Worm (Caenorhabditis elegans): ENCODE measurements around the gene F10D2.16.

Gene F10D2.16

ce11 chrV:7132248-7132647, 1.8 kb upstream of the F10D2.16 start, which contains the start of gene sre-10:
TSS of gene sre-10 (plus strand) at chrV:7132548.
- TF ChIP-seq snpc-4 (tag; optimal IDR thresholded peaks at IDR 0.05) (no peak), nhr-21 (tag; optimal IDR thresholded peaks at IDR 0.05) (no peak), ceh-82 (tag; optimal IDR thresholded peaks at IDR 0.05) (no peak), mab-5 (tag; optimal IDR thresholded peaks at IDR 0.05) (no peak), lin-11 (tag; optimal IDR thresholded peaks at IDR 0.05) (no peak), skn-1 (tag; optimal IDR thresholded peaks at IDR 0.05) (no peak), elt-1 (tag; optimal IDR thresholded peaks at IDR 0.05) (no peak), unc-55 (GFP tag; optimal IDR thresholded peaks at IDR 0.05) (no peak), ama-1 (optimal IDR thresholded peaks at IDR 0.05) (no peak), ztf-11 (tag; optimal IDR thresholded peaks at IDR 0.05) (no peak), mbf-1 (tag; optimal IDR thresholded peaks at IDR 0.05) (no peak), nhr-77 (tag; optimal IDR thresholded peaks at IDR 0.05) (no peak), nhr-237 (tag; optimal IDR thresholded peaks at IDR 0.05) (no peak), lsy-2 (tag; optimal IDR thresholded peaks at IDR 0.05) (no peak), ztf-1 (GFP tag; conservative IDR thresholded peaks at IDR 0.05) (no peak), sma-3 (GFP tag; optimal IDR thresholded peaks at IDR 0.05) (no peak), ceh-16 (tag; optimal IDR thresholded peaks at IDR 0.05) (no peak), nhr-6 (tag; optimal IDR thresholded peaks at IDR 0.05) (no peak), unc-62 (GFP tag; optimal IDR thresholded peaks at IDR 0.05) (no peak)

- TF ChIP-seq ztf-4 (tag; optimal IDR thresholded peaks at IDR 0.05) (no peak), ztf-1 (GFP tag; conservative IDR thresholded peaks at IDR 0.05) (no peak), dmd-4 (tag; optimal IDR thresholded peaks at IDR 0.05) (no peak), nhr-237 (tag; optimal IDR thresholded peaks at IDR 0.05) (no peak), unc-55 (GFP tag; optimal IDR thresholded peaks at IDR 0.05) (no peak), ama-1 (optimal IDR thresholded peaks at IDR 0.05) (no peak), lin-11 (tag; optimal IDR thresholded peaks at IDR 0.05) (no peak), ceh-16 (tag; optimal IDR thresholded peaks at IDR 0.05) (no peak), sem-4 (tag; optimal IDR thresholded peaks at IDR 0.05) (no peak), mdl-1 (tag; optimal IDR thresholded peaks at IDR 0.05) (no peak), zag-1 (tag; optimal IDR thresholded peaks at IDR 0.05) (no peak), sma-9 (GFP tag; optimal IDR thresholded peaks at IDR 0.05) (no peak), sma-9 (tag; optimal IDR thresholded peaks at IDR 0.05) (no peak), blmp-1 (tag; optimal IDR thresholded peaks at IDR 0.05; ENCODE audit: insufficient read depth) (no peak), R02D3.7 (tag; optimal IDR thresholded peaks at IDR 0.05) (no peak), crh-2 (tag; optimal IDR thresholded peaks at IDR 0.05) (no peak), skn-1 (tag; optimal IDR thresholded peaks at IDR 0.05) (no peak), mab-5 (tag; optimal IDR thresholded peaks at IDR 0.05) (no peak), Y55F3AM.14 (GFP tag; optimal IDR thresholded peaks at IDR 0.05) (no peak)
These were observed 2.8 kb downstream of the F10D2.16 start for ce11 chrV:7136859-7137258.

- no peak for TF ChIP-seq nhr-23 (tag; optimal IDR thresholded peaks at IDR 0.05)
- no peak for TF ChIP-seq crh-2 (tag; optimal IDR thresholded peaks at IDR 0.05)
- no peak for TF ChIP-seq sma-9 (GFP tag; optimal IDR thresholded peaks at IDR 0.05)
- no peak for TF ChIP-seq sma-9 (tag; optimal IDR thresholded peaks at IDR 0.05)
- TF ChIP-seq C34F6.9 (tag; optimal IDR thresholded peaks at IDR 0.05): no peak
- TF ChIP-seq unc-55 (GFP tag; optimal IDR thresholded peaks at IDR 0.05): no peak
- no peak for TF ChIP-seq skn-1 (tag; optimal IDR thresholded peaks at IDR 0.05)
- TF ChIP-seq egl-27 (tag; optimal IDR thresholded peaks at IDR 0.05): no peak
- TF ChIP-seq ztf-4 (tag; optimal IDR thresholded peaks at IDR 0.05): no peak
- TF ChIP-seq peb-1 (tag; optimal IDR thresholded peaks at IDR 0.05): no peak
- no peak for TF ChIP-seq fos-1 (tag; optimal IDR thresholded peaks at IDR 0.05)
- TF ChIP-seq lin-11 (tag; optimal IDR thresholded peaks at IDR 0.05): no peak
- no peak for TF ChIP-seq elt-3 (tag; optimal IDR thresholded peaks at IDR 0.05)
- no peak for TF ChIP-seq aly-2 (tag; optimal IDR thresholded peaks at IDR 0.05)
- no peak for TF ChIP-seq lin-13 (GFP tag; optimal IDR thresholded peaks at IDR 0.05)
- no peak for TF ChIP-seq F13H6.1 (tag; optimal IDR thresholded peaks at IDR 0.05)
These were observed 4.3 kb downstream of the F10D2.16 start, which contains the start of gene str-112 for ce11 chrV:7138320-7138719. TSS of gene str-112 (minus strand) at chrV:7138420.

DNA sequence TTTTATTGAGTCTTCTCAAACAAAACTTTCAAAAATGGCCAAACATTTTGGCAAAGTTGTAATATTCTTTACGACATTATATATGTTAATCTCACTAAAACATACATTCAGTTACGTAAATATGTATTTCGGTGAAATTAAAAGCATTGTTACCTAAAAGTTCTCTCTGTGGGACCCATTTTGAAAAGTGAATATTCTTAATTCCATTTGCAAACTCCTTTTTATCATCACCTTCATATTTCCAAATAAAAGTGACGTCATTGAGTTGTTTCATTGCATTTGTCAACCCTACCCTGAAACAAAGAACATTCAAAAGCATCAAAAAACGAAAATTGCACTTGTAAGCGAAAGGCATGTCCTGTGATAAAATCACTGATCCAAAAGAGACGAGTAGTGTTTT, 6.3 kb downstream of the F10D2.16 start:
- TF ChIP-seq sma-9 (GFP tag; optimal IDR thresholded peaks at IDR 0.05) (peak; percentile 24), sma-9 (tag; optimal IDR thresholded peaks at IDR 0.05) (no peak), fos-1 (tag; optimal IDR thresholded peaks at IDR 0.05) (no peak)
